Worm (Caenorhabditis elegans): ENCODE measurements around the gene acr-5.

The acr-5 gene

ce11 chrIII:6462610-6463009 is 52.0 kb downstream of the acr-5 start, which contains the start of gene T26A5.8 (continued):
- TF ChIP-seq hlh-12 (tag; optimal IDR thresholded peaks at IDR 0.05), result no peak
- TF ChIP-seq F23B12.7 (tag; optimal IDR thresholded peaks at IDR 0.05; ENCODE audit: insufficient read depth), result no peak
- no peak for TF ChIP-seq dox-1 (GFP tag; IDR thresholded peaks at IDR 0.05)
- no peak for TF ChIP-seq egl-44 (GFP tag; IDR thresholded peaks at IDR 0.05)
- no peak for TF ChIP-seq ceh-27 (GFP tag; optimal IDR thresholded peaks at IDR 0.05)
- TF ChIP-seq lin-35 (GFP tag; optimal IDR thresholded peaks at IDR 0.05), result no peak
- peak; percentile 7 for TF ChIP-seq nhr-90 (tag; optimal IDR thresholded peaks at IDR 0.05)
- TF ChIP-seq rpc-1 (optimal IDR thresholded peaks at IDR 0.05), result no peak
- TF ChIP-seq rpc-1 (tag; optimal IDR thresholded peaks at IDR 0.05), result no peak
- no peak for TF ChIP-seq ztf-22 (GFP tag; optimal IDR thresholded peaks at IDR 0.05)
- no peak for TF ChIP-seq him-1 (tag; optimal IDR thresholded peaks at IDR 0.05)
- peak; percentile 73 for TF ChIP-seq F52B5.7 (tag; optimal IDR thresholded peaks at IDR 0.05)
- peak; percentile 82 for TF ChIP-seq hrde-1 (tag; optimal IDR thresholded peaks at IDR 0.05; ENCODE audit: borderline replicate concordance)
- TF ChIP-seq B0336.3 (GFP tag; IDR thresholded peaks at IDR 0.05), result peak; percentile 81
- TF ChIP-seq ztf-18 (tag; optimal IDR thresholded peaks at IDR 0.05), result no peak
- TF ChIP-seq F57C9.4 (tag; optimal IDR thresholded peaks at IDR 0.05), result no peak

DNA sequence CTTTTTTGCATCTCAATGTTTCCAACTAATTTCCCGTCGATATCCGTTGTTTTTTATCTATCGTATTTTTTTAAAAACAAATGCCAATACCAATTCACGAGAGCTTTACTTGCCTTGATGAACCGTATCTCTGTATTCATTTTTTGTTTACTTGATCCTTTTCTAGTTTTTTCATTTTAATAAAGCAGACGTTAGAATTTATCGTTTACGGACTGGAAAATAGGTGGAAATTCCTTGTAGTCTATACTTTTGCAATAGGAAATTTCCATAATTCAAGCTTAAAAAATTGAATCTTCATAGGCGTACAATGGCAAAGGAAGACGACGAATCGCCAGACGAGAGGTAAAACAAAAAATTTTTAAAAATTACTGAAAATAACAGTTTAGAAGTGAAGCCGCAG is 54.8 kb downstream of the acr-5 start, which contains the start of gene algn-1:
Gene algn-1 (plus strand): TSS at position 301 of the 400 bp plus-strand sequence.
- no peak for TF ChIP-seq bed-1 (GFP tag; IDR thresholded peaks at IDR 0.05)
- TF ChIP-seq hlh-26 (GFP tag; conservative IDR thresholded peaks at IDR 0.05), result no peak
- no peak for TF ChIP-seq nhr-120 (GFP tag; IDR thresholded peaks at IDR 0.05)
- TF ChIP-seq nhr-27 (tag; optimal IDR thresholded peaks at IDR 0.05), result no peak
- no peak for TF ChIP-seq egrh-3 (GFP tag; IDR thresholded peaks at IDR 0.05)
- no peak for TF ChIP-seq egl-44 (GFP tag; IDR thresholded peaks at IDR 0.05)
- TF ChIP-seq C06A6.2 (GFP tag; conservative IDR thresholded peaks at IDR 0.05), result no peak
- TF ChIP-seq snpc-4 (GFP tag; optimal IDR thresholded peaks at IDR 0.05), result no peak
- no peak for TF ChIP-seq snpc-4 (tag; optimal IDR thresholded peaks at IDR 0.05)
